Fruit fly (Drosophila melanogaster) whole organism, embryonic: Measurements from ENCODE around the gene NdufA3.

Experiments
- BEAF-32 ChIP-seq: fragments of 200-800 bp; sonication (Bioruptor generic); optimal IDR thresholded peaks from 3 replicates; lab custom pipeline; 2017; ENCODE audit warnings: missing biosample characterization, missing genetic modification characterization, mild to moderate bottlenecking, moderate library complexity, missing genetic modification reagents
- CG10366 ChIP-seq: fragments of 200-800 bp; sonication (Bioruptor generic); IDR thresholded peaks from 2 replicates; pipeline ENCODE4 v1.3.6; 2022; ENCODE audit warnings: missing biosample characterization, missing genetic modification characterization
- CG11093 ChIP-seq: fragments of 200-800 bp; sonication (Bioruptor generic); IDR thresholded peaks from 3 replicates; pipeline ENCODE4 v1.3.6; 2022; ENCODE audit warnings: missing biosample characterization, missing genetic modification characterization
- CG12391 ChIP-seq: fragments of 200-800 bp; sonication (Bioruptor generic); optimal IDR thresholded peaks from 3 replicates; lab custom pipeline; 2018; ENCODE audit warnings: missing biosample characterization, mild to moderate bottlenecking, missing genetic modification characterization, moderate library complexity
- CG12659 ChIP-seq: fragments of 200-800 bp; sonication (Bioruptor generic); optimal IDR thresholded peaks from 3 replicates; lab custom pipeline; 2017; ENCODE audit warnings: mild to moderate bottlenecking, missing biosample characterization, missing genetic modification reagents, missing genetic modification characterization
- CG13287 ChIP-seq: fragments of 200-800 bp; sonication (Bioruptor generic); IDR thresholded peaks from 2 replicates; pipeline ENCODE4 v1.3.6; 2022; ENCODE audit warnings: missing biosample characterization, missing genetic modification characterization; ENCODE audit not compliant: partially characterized antibody
- CG14710 ChIP-seq: fragments of 200-800 bp; sonication (Bioruptor generic); optimal IDR thresholded peaks from 3 replicates; lab custom pipeline; 2019; ENCODE audit warnings: missing biosample characterization, mild to moderate bottlenecking, missing genetic modification characterization, moderate library complexity
- CG14860 ChIP-seq: fragments of 200-800 bp; sonication (Bioruptor generic); IDR thresholded peaks from 3 replicates; pipeline ENCODE4 v1.3.6; 2022; ENCODE audit warnings: missing biosample characterization, missing genetic modification characterization; ENCODE audit not compliant: partially characterized antibody
- CG16813 ChIP-seq: fragments of 200-800 bp; sonication (Bioruptor generic); IDR thresholded peaks from 3 replicates; pipeline ENCODE4 v1.3.6; 2022; ENCODE audit warnings: missing biosample characterization, missing genetic modification characterization; ENCODE audit not compliant: partially characterized antibody
- CG2129 ChIP-seq: fragments of 200-800 bp; sonication (Bioruptor generic); IDR thresholded peaks from 2 replicates; pipeline ENCODE4 v1.3.6; 2022; ENCODE audit warnings: missing biosample characterization, missing genetic modification characterization; ENCODE audit not compliant: partially characterized antibody
- CG2202 ChIP-seq: fragments of 200-800 bp; sonication (Bioruptor generic); optimal IDR thresholded peaks from 2 replicates; lab custom pipeline; 2018; ENCODE audit warnings: missing biosample characterization, mild to moderate bottlenecking, missing genetic modification characterization
- CG34224 ChIP-seq: fragments of 200-800 bp; sonication (Bioruptor generic); IDR thresholded peaks from 3 replicates; pipeline ENCODE4 v1.3.6; 2022; ENCODE audit warnings: missing biosample characterization, missing genetic modification characterization; ENCODE audit not compliant: partially characterized antibody
- CG4617 ChIP-seq: fragments of 200-800 bp; sonication (Bioruptor generic); optimal IDR thresholded peaks from 3 replicates; lab custom pipeline; 2016; ENCODE audit warnings: missing biosample characterization, missing genetic modification characterization, borderline replicate concordance
- CG6791 ChIP-seq: fragments of 200-800 bp; sonication (Bioruptor generic); IDR thresholded peaks from 3 replicates; pipeline ENCODE4 v1.3.6; 2022; ENCODE audit warnings: missing biosample characterization, missing genetic modification characterization; ENCODE audit not compliant: partially characterized antibody
- CG7357 ChIP-seq: fragments of 200-800 bp; sonication (Bioruptor generic); IDR thresholded peaks from 3 replicates; pipeline ENCODE4 v1.3.6; 2022; ENCODE audit warnings: missing biosample characterization, missing genetic modification characterization
- Dp ChIP-seq: fragments of 200-800 bp; sonication (Bioruptor generic); optimal IDR thresholded peaks from 2 replicates; lab custom pipeline; 2018; ENCODE audit warnings: missing biosample characterization, mild to moderate bottlenecking, missing genetic modification characterization, moderate library complexity
- E2f2 ChIP-seq: fragments of 200-800 bp; sonication (Bioruptor generic); IDR thresholded peaks from 2 replicates; pipeline ENCODE4 v1.3.6; 2022; ENCODE audit warnings: missing biosample characterization, missing genetic modification characterization
- Ets97D ChIP-seq: fragments of 200-800 bp; sonication (Bioruptor generic); optimal IDR thresholded peaks from 3 replicates; lab custom pipeline; 2016; ENCODE audit warnings: missing biosample characterization, missing genetic modification characterization
- MBD-R2 ChIP-seq: fragments of 200-800 bp; sonication (Bioruptor generic); IDR thresholded peaks from 2 replicates; pipeline ENCODE4 v1.3.6; 2022; ENCODE audit warnings: missing biosample characterization, missing genetic modification characterization
- MESR4 ChIP-seq: fragments of 200-800 bp; sonication (Bioruptor generic); optimal IDR thresholded peaks from 2 replicates; lab custom pipeline; 2018; ENCODE audit warnings: missing biosample characterization, mild to moderate bottlenecking, missing genetic modification characterization, moderate library complexity
- MTF-1 ChIP-seq: fragments of 200-800 bp; sonication (Bioruptor generic); optimal IDR thresholded peaks from 2 replicates; lab custom pipeline; 2018; ENCODE audit warnings: missing biosample characterization, mild to moderate bottlenecking, missing genetic modification characterization, borderline replicate concordance
- Med ChIP-seq: fragments of 200-800 bp; sonication (Bioruptor generic); peaks from one replicate; lab custom pipeline; 2016; ENCODE audit warnings: missing biosample characterization, missing genetic modification characterization, mild to moderate bottlenecking, inconsistent platforms, moderate library complexity
- Ravus ChIP-seq: fragments of 200-800 bp; sonication (Bioruptor generic); IDR thresholded peaks from 2 replicates; pipeline ENCODE4 v1.3.6; 2022; ENCODE audit warnings: missing biosample characterization, missing genetic modification characterization
- Scr ChIP-seq: fragments of 200-800 bp; sonication (Bioruptor generic); IDR thresholded peaks from 2 replicates; pipeline ENCODE4 v1.3.6; 2022; ENCODE audit warnings: missing biosample characterization, missing genetic modification characterization; ENCODE audit not compliant: partially characterized antibody
- Sin3A ChIP-seq: fragments of >200 bp; optimal IDR thresholded peaks from 2 replicates; lab custom pipeline; 2018
- bbx ChIP-seq: fragments of 200-800 bp; sonication (Bioruptor generic); IDR thresholded peaks from 2 replicates; pipeline ENCODE4 v1.3.6; 2022; ENCODE audit warnings: missing biosample characterization, missing genetic modification characterization; ENCODE audit not compliant: partially characterized antibody
- chinmo ChIP-seq: fragments of 200-800 bp; sonication (Bioruptor generic); IDR thresholded peaks from 4 replicates; pipeline ENCODE4 v1.3.6; 2022; ENCODE audit warnings: missing biosample characterization, missing genetic modification characterization; ENCODE audit not compliant: partially characterized antibody
- gfzf ChIP-seq: fragments of 200-800 bp; sonication (Bioruptor generic); optimal IDR thresholded peaks from 2 replicates; lab custom pipeline; 2016; ENCODE audit warnings: missing biosample characterization, mild to moderate bottlenecking, missing genetic modification characterization, moderate library complexity
- grau ChIP-seq: fragments of 200-800 bp; optimal IDR thresholded peaks from 3 replicates; lab custom pipeline; 2019; ENCODE audit warnings: missing biosample characterization, mild to moderate bottlenecking, missing genetic modification characterization, moderate library complexity
- hb ChIP-seq: fragments of 200-800 bp; sonication (Bioruptor generic); IDR thresholded peaks from 3 replicates; pipeline ENCODE4 v1.3.6; 2022; ENCODE audit warnings: missing biosample characterization, missing genetic modification characterization; ENCODE audit not compliant: partially characterized antibody
- hbn ChIP-seq: fragments of 200-800 bp; sonication (Bioruptor generic); IDR thresholded peaks from 2 replicates; pipeline ENCODE4 v1.3.6; 2022; ENCODE audit warnings: missing biosample characterization, missing genetic modification characterization; ENCODE audit not compliant: partially characterized antibody
- insv ChIP-seq, 2 experiments: fragments of 200-800 bp; sonication (Bioruptor generic); optimal IDR thresholded peaks; 3 replicates each; lab custom pipeline; 2016 to 2018; ENCODE audit warnings: missing biosample characterization in 2 of 2, missing genetic modification characterization in 2 of 2
- lmd ChIP-seq: fragments of 200-800 bp; sonication (Bioruptor generic); IDR thresholded peaks from 2 replicates; pipeline ENCODE4 v1.3.6; 2022; ENCODE audit warnings: missing biosample characterization, missing genetic modification characterization
- lola ChIP-seq, 3 experiments: fragments of >200 bp in 2 of 3; fragments of 200-800 bp in 1 of 3; sonication (Bioruptor generic) in 1 of 3; optimal IDR thresholded peaks; 2 replicates each; lab custom pipeline; 2017 to 2019; ENCODE audit warnings: missing biosample characterization in 3 of 3, missing genetic modification characterization in 3 of 3, mild to moderate bottlenecking in 1 of 3, moderate library complexity in 1 of 3
- maf-S ChIP-seq: fragments of 200-800 bp; sonication (Bioruptor generic); optimal IDR thresholded peaks from 2 replicates; lab custom pipeline; 2016; ENCODE audit warnings: missing biosample characterization, missing genetic modification characterization
- nmo ChIP-seq: fragments of 200-800 bp; sonication (Bioruptor generic); optimal IDR thresholded peaks from 2 replicates; lab custom pipeline; 2018; ENCODE audit warnings: missing biosample characterization, mild to moderate bottlenecking, missing genetic modification characterization, moderate library complexity
- pzg ChIP-seq: fragments of 200-800 bp; sonication (Bioruptor generic); optimal IDR thresholded peaks from 3 replicates; lab custom pipeline; 2018; ENCODE audit warnings: missing biosample characterization, mild to moderate bottlenecking, missing genetic modification characterization, moderate library complexity
- row ChIP-seq: fragments of 200-800 bp; sonication (Bioruptor generic); IDR thresholded peaks from 3 replicates; pipeline ENCODE4 v1.3.6; 2022; ENCODE audit warnings: missing biosample characterization, missing genetic modification characterization
- sens ChIP-seq: fragments of 200-800 bp; sonication (Bioruptor generic); peaks from one replicate; lab custom pipeline; 2016; ENCODE audit warnings: missing biosample characterization, missing genetic modification characterization
- sna ChIP-seq: fragments of 200-800 bp; sonication (Bioruptor generic); IDR thresholded peaks from 2 replicates; pipeline ENCODE4 v1.3.6; 2022; ENCODE audit warnings: missing biosample characterization, missing genetic modification characterization; ENCODE audit not compliant: partially characterized antibody
- ssp ChIP-seq: fragments of 200-800 bp; sonication (Bioruptor generic); IDR thresholded peaks from 2 replicates; pipeline ENCODE4 v1.3.6; 2022; ENCODE audit warnings: missing biosample characterization, missing genetic modification characterization
- stwl ChIP-seq: fragments of 200-800 bp; sonication (Bioruptor generic); optimal IDR thresholded peaks from 3 replicates; lab custom pipeline; 2018; ENCODE audit warnings: missing biosample characterization, mild to moderate bottlenecking, missing genetic modification characterization, moderate library complexity
- trem ChIP-seq: fragments of 200-800 bp; optimal IDR thresholded peaks from 3 replicates; lab custom pipeline; 2019; ENCODE audit warnings: missing biosample characterization, mild to moderate bottlenecking, missing genetic modification characterization, moderate library complexity
- vnd ChIP-seq: fragments of 200-800 bp; sonication (Bioruptor generic); IDR thresholded peaks from 3 replicates; pipeline ENCODE4 v1.3.6; 2022; ENCODE audit warnings: missing biosample characterization, missing genetic modification characterization; ENCODE audit not compliant: partially characterized antibody

Gene NdufA3

DNA sequence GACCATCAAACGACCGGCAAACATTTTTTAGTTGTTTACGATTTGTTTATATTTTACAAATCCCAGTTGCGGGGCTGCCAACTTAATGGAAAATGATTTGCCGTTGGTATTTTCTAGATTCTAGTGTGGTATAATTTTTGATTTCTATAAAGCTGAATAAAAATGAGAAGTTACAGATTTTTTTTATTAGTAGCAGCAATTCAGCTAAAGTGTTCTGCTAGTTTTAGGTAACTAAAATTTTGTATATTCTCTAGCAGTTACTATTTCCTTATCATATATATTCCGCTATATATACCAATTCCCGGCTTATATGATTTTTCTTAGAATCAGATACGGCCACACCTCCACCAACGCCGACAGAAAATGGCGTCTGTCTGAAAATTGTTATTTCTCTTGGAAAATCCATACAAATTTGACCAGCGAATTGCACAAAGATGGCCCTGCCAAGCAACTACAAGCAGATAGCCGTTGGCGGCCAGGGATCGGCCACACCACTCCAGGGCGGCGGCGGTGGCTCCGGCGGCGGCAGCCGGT lies 10.8 kb downstream of the NdufA3 start, which contains the start of the genes fh and Bap111 (continued):
- TF ChIP-seq maf-S (GFP tag; lab: Kevin White, UChicago) = no peak

DNA sequence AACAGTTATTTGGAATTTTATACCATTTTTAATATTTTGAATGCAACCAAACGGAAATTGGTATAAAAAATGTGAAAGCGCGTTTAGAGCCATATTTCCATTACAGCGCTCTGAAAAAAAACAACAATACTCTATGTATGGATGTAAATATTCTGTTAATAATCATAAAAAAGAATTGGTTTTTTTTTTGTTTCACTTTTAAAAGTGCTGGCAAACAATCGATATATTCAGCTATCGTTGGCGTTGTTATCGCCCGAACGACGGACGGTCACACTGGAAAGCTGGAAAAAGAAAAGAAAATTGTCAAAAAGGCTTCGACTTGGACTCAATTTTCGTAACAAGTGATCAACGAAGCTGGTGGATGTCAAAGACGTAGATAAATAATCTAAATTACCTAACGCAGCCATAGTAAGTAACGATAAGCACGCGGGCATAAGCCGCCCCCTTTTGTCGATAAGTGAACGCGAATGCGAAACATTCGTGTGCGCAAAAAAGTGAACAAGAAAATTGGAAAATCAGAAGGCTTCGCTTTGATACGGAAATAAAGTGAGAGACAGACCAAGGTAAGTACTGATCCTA lies 17.5 kb downstream of the NdufA3 start, which contains the start of gene CG7065:
Gene CG7065, plus strand, starts transcription at position 270 of the 579 bp plus-strand sequence.
- TF ChIP-seq CG7357 (peak; percentile 29; the same call in 1 of the 3 replicates), MBD-R2 (GFP tag; lab: Robert Waterston, UW) (peak; percentile 65), sna (GFP tag; lab: Robert Waterston, UW) (peak; percentile 38; the same call in 1 of the 2 replicates), CG11093 (GFP tag; lab: Robert Waterston, UW) (no peak), CG4617 (peak; percentile 73), ssp (GFP tag; lab: Robert Waterston, UW) (peak; percentile 57), Scr (GFP tag; lab: Robert Waterston, UW) (peak; percentile 70), chinmo (GFP tag; lab: Robert Waterston, UW) (peak; percentile 48; the same call in 1 of the 4 replicates), gfzf (GFP tag; lab: Kevin White, UChicago) (peak; percentile 70), CG2129 (GFP tag; lab: Robert Waterston, UW) (0 out of 2 replicates have a peak, but pooled peaks have one; percentile 23), lmd (GFP tag; lab: Robert Waterston, UW) (no peak), CG2202 (no peak), nmo (GFP tag; lab: Kevin White, UChicago) (peak; percentile 9), MESR4 (GFP tag; lab: Kevin White, UChicago) (peak; percentile 55), insv (GFP tag; optimal IDR thresholded peaks at IDR 0.05; lab: Kevin White, UChicago) (no peak), stwl (tag; lab: Kevin White, UChicago) (peak; percentile 40), lola (GFP tag; optimal IDR thresholded peaks at IDR 0.05; lab: Kevin White, UChicago) (no peak), sens (GFP tag; lab: Kevin White, UChicago) (peak; percentile 59), CG6791 (GFP tag; lab: Robert Waterston, UW) (peak; percentile 50; the same call in 2 of the 3 replicates), Sin3A (lab: Kevin White, UChicago) (peak; percentile 21), Ravus (GFP tag; lab: Robert Waterston, UW) (no peak), Med (peak; percentile 20), CG13287 (GFP tag; lab: Robert Waterston, UW) (peak; percentile 77), hb (peak; percentile 47; the same call in 2 of the 3 replicates), CG12659 (GFP tag; lab: Kevin White, UChicago) (peak; percentile 28), Dp (GFP tag; lab: Kevin White, UChicago) (peak; percentile 55), BEAF-32 (GFP tag; lab: Kevin White, UChicago) (peak; percentile 73), CG14710 (peak; percentile 42), CG14860 (GFP tag; lab: Robert Waterston, UW) (0 out of 3 replicates have a peak, but pooled peaks have one; percentile 36), row (GFP tag; lab: Robert Waterston, UW) (peak; percentile 65), bbx (GFP tag; lab: Robert Waterston, UW) (peak; percentile 75), MTF-1 (GFP tag; lab: Kevin White, UChicago) (no peak), pzg (peak; percentile 49), vnd (peak; percentile 67), Ets97D (peak; percentile 45), trem (tag; lab: Kevin White, UChicago) (peak; percentile 37), grau (tag; lab: Kevin White, UChicago) (no peak), E2f2 (GFP tag; lab: Robert Waterston, UW) (peak; percentile 56), CG16813 (GFP tag; lab: Robert Waterston, UW) (peak; percentile 69), CG10366 (GFP tag; lab: Robert Waterston, UW) (no peak), CG34224 (GFP tag; lab: Robert Waterston, UW) (peak; percentile 35; the same call in 2 of the 3 replicates), hbn (peak; percentile 53), CG12391 (tag; lab: Kevin White, UChicago) (no peak)
